Worm (Caenorhabditis elegans) whole organism, L4 larva: ENCODE measurements around the gene ugt-41.

Experiments used
- R02D3.7 ChIP-seq: fragments of 150-350 bp; sonication (generic microtip); optimal IDR thresholded peaks from 3 replicates; lab custom pipeline; 2014; ENCODE audit warnings: missing biosample characterization, missing genetic modification characterization
- T20F7.1 ChIP-seq: fragments of 200-800 bp; sonication (Bioruptor generic); optimal IDR thresholded peaks from 2 replicates; lab custom pipeline; 2018; ENCODE audit warnings: mild to moderate bottlenecking, missing genetic modification characterization, missing compliant biosample characterization
- Y105C5A.15 ChIP-seq: fragments of 200-800 bp; sonication (Bioruptor generic); IDR thresholded peaks from 2 replicates; pipeline ENCODE4 v1.3.6; 2022; ENCODE audit warnings: missing genetic modification characterization, missing compliant biosample characterization
- Y75B8A.6 ChIP-seq: fragments of 200-800 bp; sonication (Bioruptor generic); IDR thresholded peaks from 2 replicates; pipeline ENCODE4 v1.3.6; 2022; ENCODE audit warnings: missing genetic modification reagents, missing genetic modification characterization, missing compliant biosample characterization
- ZK337.2 ChIP-seq: fragments of 200-800 bp; sonication (Bioruptor generic); IDR thresholded peaks from 2 replicates; pipeline ENCODE4 v1.3.6; 2022; ENCODE audit warnings: missing genetic modification reagents, missing genetic modification characterization, missing compliant biosample characterization
- aha-1 ChIP-seq: fragments of 150-350 bp; peaks from one replicate; lab custom pipeline; 2014; ENCODE audit warnings: missing biosample characterization, missing genetic modification characterization
- ama-1 ChIP-seq: fragments of 150-350 bp; optimal IDR thresholded peaks from 2 replicates; lab custom pipeline; 2014; ENCODE audit warnings: inconsistent platforms, mixed read lengths
- attf-4 ChIP-seq: sonication (generic microtip); optimal IDR thresholded peaks from 3 replicates; lab custom pipeline; 2017; ENCODE audit warnings: missing biosample characterization, missing genetic modification characterization
- ceh-44 ChIP-seq: fragments of 200-800 bp; sonication (Bioruptor generic); IDR thresholded peaks from 2 replicates; pipeline ENCODE4 v1.3.6; 2022; ENCODE audit warnings: missing genetic modification reagents, missing genetic modification characterization, missing compliant biosample characterization
- ces-1 ChIP-seq: fragments of 150-350 bp; sonication (generic microtip); optimal IDR thresholded peaks from 4 replicates; lab custom pipeline; 2014; ENCODE audit warnings: missing biosample characterization, missing genetic modification reagents, missing genetic modification characterization
- dpl-1 ChIP-seq: fragments of 150-350 bp; optimal IDR thresholded peaks from 2 replicates; lab custom pipeline; 2014; ENCODE audit warnings: missing biosample characterization, missing genetic modification reagents, missing genetic modification characterization
- egl-43 ChIP-seq: fragments of 200-800 bp; sonication (Bioruptor generic); IDR thresholded peaks from 2 replicates; pipeline ENCODE4 v1.3.6; 2022; ENCODE audit warnings: missing genetic modification reagents, missing genetic modification characterization, missing compliant biosample characterization
- fkh-10 ChIP-seq: fragments of 150-350 bp; optimal IDR thresholded peaks from 2 replicates; lab custom pipeline; 2014; ENCODE audit warnings: missing biosample characterization, missing genetic modification reagents, missing genetic modification characterization
- gei-8 ChIP-seq: fragments of 200-800 bp; sonication (Bioruptor generic); optimal IDR thresholded peaks from 2 replicates; lab custom pipeline; 2018; ENCODE audit warnings: mild to moderate bottlenecking, missing genetic modification characterization, missing compliant biosample characterization
- hif-1 ChIP-seq, 2 experiments: sonication (generic microtip); optimal IDR thresholded peaks; 2 replicates each; lab custom pipeline; 2016 to 2017; ENCODE audit warnings: missing compliant biosample characterization in 2 of 2, missing genetic modification characterization in 2 of 2, missing genetic modification reagents in 2 of 2, missing genotype in 2 of 2, mild to moderate bottlenecking in 1 of 2
- hlh-30 ChIP-seq: sonication (generic microtip); optimal IDR thresholded peaks from 2 replicates; lab custom pipeline; 2017; ENCODE audit warnings: antibody characterized with exemption, mild to moderate bottlenecking, missing genetic modification characterization, missing compliant biosample characterization; ENCODE audit not compliant: insufficient read depth
- hmg-1.1 ChIP-seq: fragments of 200-800 bp; sonication (Bioruptor generic); IDR thresholded peaks from 2 replicates; pipeline ENCODE4 v1.3.6; 2022; ENCODE audit warnings: missing genetic modification reagents, missing genetic modification characterization, missing compliant biosample characterization
- lin-1 ChIP-seq: fragments of 200-800 bp; sonication (Bioruptor generic); IDR thresholded peaks from 2 replicates; pipeline ENCODE4 v1.3.6; 2022; ENCODE audit warnings: missing genetic modification reagents, missing genetic modification characterization, missing compliant biosample characterization
- lin-13 ChIP-seq: fragments of 150-350 bp; optimal IDR thresholded peaks from 2 replicates; lab custom pipeline; 2014; ENCODE audit warnings: missing biosample characterization, missing genetic modification reagents, missing genetic modification characterization
- lsy-2 ChIP-seq, 2 experiments: fragments of 150-350 bp in 1 of 2; sonication (generic microtip) in 1 of 2; optimal IDR thresholded peaks; 2 replicates each; lab custom pipeline; 2014 to 2017; ENCODE audit warnings: missing biosample characterization in 2 of 2, missing genetic modification characterization in 2 of 2
- mdt-29 ChIP-seq: fragments of 200-800 bp; sonication (Bioruptor generic); IDR thresholded peaks from 2 replicates; pipeline ENCODE4 v1.3.6; 2022; ENCODE audit warnings: missing genetic modification reagents, missing genetic modification characterization, missing compliant biosample characterization
- mes-2 ChIP-seq: sonication (generic microtip); optimal IDR thresholded peaks from 2 replicates; lab custom pipeline; 2016; ENCODE audit warnings: missing genotype, mild to moderate bottlenecking, missing genetic modification characterization, missing compliant biosample characterization; ENCODE audit not compliant: poor library complexity, severe bottlenecking
- nhr-102 ChIP-seq: sonication (generic microtip); optimal IDR thresholded peaks from 2 replicates; lab custom pipeline; 2016; ENCODE audit warnings: mild to moderate bottlenecking, missing genetic modification characterization, moderate library complexity, missing compliant biosample characterization
- nhr-11 ChIP-seq: fragments of 150-350 bp; optimal IDR thresholded peaks from 2 replicates; lab custom pipeline; 2014; ENCODE audit warnings: missing biosample characterization, missing genetic modification characterization
- nhr-111 ChIP-seq: fragments of 200-800 bp; sonication (Bioruptor generic); optimal IDR thresholded peaks from 2 replicates; lab custom pipeline; 2018; ENCODE audit warnings: mild to moderate bottlenecking, missing genetic modification characterization, missing compliant biosample characterization
- nhr-237 ChIP-seq: sonication (generic microtip); optimal IDR thresholded peaks from 2 replicates; lab custom pipeline; 2017; ENCODE audit warnings: missing biosample characterization, missing genetic modification characterization
- nhr-25 ChIP-seq: sonication (generic microtip); optimal IDR thresholded peaks from 2 replicates; lab custom pipeline; 2017; ENCODE audit warnings: missing genetic modification characterization, mild to moderate bottlenecking, missing compliant biosample characterization, antibody characterized with exemption, moderate library complexity, borderline replicate concordance; ENCODE audit not compliant: insufficient read depth
- nhr-28 ChIP-seq: fragments of 150-350 bp; optimal IDR thresholded peaks from 2 replicates; lab custom pipeline; 2014; ENCODE audit warnings: missing biosample characterization, missing genetic modification characterization
- nhr-42 ChIP-seq: fragments of 200-800 bp; sonication (Bioruptor generic); IDR thresholded peaks from 2 replicates; pipeline ENCODE4 v1.3.6; 2022; ENCODE audit warnings: missing genetic modification characterization, missing compliant biosample characterization
- nhr-76 ChIP-seq: fragments of 150-350 bp; optimal IDR thresholded peaks from 2 replicates; lab custom pipeline; 2014; ENCODE audit warnings: missing biosample characterization, missing genetic modification characterization
- nhr-77 ChIP-seq: fragments of 150-350 bp; optimal IDR thresholded peaks from 2 replicates; lab custom pipeline; 2014; ENCODE audit warnings: missing biosample characterization, missing genetic modification characterization
- saeg-2 ChIP-seq: fragments of 200-800 bp; sonication (Bioruptor generic); IDR thresholded peaks from 2 replicates; pipeline ENCODE4 v1.3.6; 2022; ENCODE audit warnings: missing genetic modification reagents, missing genetic modification characterization, missing compliant biosample characterization
- tag-97 ChIP-seq: fragments of 200-800 bp; sonication (Bioruptor generic); IDR thresholded peaks from 2 replicates; pipeline ENCODE4 v1.3.6; 2022; ENCODE audit warnings: missing genetic modification characterization, missing compliant biosample characterization
- unc-62 ChIP-seq, 3 experiments: fragments of 150-350 bp in 1 of 3; sonication (generic microtip); optimal IDR thresholded peaks in 2 of 3; peaks in 1 of 3; 1 replicate in 1 of 3; 2 replicates in 2 of 3; lab custom pipeline; 2014 to 2017; ENCODE audit warnings: missing biosample characterization in 3 of 3, missing genetic modification characterization in 3 of 3, missing genetic modification reagents in 3 of 3, missing genotype in 1 of 3
- zag-1 ChIP-seq: fragments of 150-350 bp; optimal IDR thresholded peaks from 2 replicates; lab custom pipeline; 2014; ENCODE audit warnings: missing biosample characterization, missing genetic modification characterization

The ugt-41 gene

DNA sequence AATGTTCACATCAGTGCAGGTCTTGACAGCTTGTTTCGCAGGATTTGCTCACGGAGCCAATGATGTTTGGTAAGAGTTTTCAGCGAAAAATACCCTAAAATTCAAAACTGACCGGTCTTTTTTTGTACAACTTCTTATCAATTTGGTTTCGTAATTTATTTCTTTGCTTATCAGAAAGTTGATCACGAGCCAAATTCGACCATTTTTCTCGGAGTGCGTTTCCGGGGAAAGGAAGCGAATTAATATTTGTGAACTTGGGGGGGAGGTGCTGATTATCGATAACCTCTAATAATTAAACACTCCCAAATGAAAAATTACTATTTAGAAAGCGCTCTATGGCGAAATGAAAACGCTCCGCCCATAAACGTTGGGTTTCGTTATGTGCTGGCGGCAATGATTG lies 23.2 kb upstream of the ugt-41 start (continued):
- TF ChIP-seq unc-62 (GFP tag; optimal IDR thresholded peaks at IDR 0.05 in 1 of 2; lab: Kevin White, UChicago) (no peak), unc-62 (tag; optimal IDR thresholded peaks at IDR 0.05; lab: Kevin White, UChicago) (no peak), nhr-237 (no peak), T20F7.1 (no peak), lsy-2 (tag; optimal IDR thresholded peaks at IDR 0.05; lab: Kevin White, UChicago) (no peak), nhr-77 (tag; lab: Kevin White, UChicago) (peak; percentile 49), lin-13 (GFP tag; lab: Kevin White, UChicago) (no peak), Y75B8A.6 (no peak), attf-4 (tag; lab: Kevin White, UChicago) (no peak), ceh-44 (GFP tag; lab: Robert Waterston, UW) (no peak), tag-97 (no peak), fkh-10 (no peak), zag-1 (tag; lab: Kevin White, UChicago) (no peak), lin-1 (GFP tag; lab: Robert Waterston, UW) (peak; percentile 75; the same call in 1 of the 2 replicates)
- TF ChIP-seq, all 104 proteins: peak for 8

ce11 chrV:7184549-7184948 lies 21.2 kb upstream of the ugt-41 start, which contains the start of gene pitr-5:
pitr-5 (plus strand) TSS chrV:7184849.
- TF ChIP-seq aha-1 (tag; lab: Kevin White, UChicago) (no peak), mdt-29 (no peak), nhr-42 (no peak), hlh-30 (tag; lab: Kevin White, UChicago) (no peak), nhr-11 (tag; lab: Kevin White, UChicago) (no peak), ZK337.2 (no peak), ceh-44 (GFP tag; lab: Robert Waterston, UW) (no peak), lin-1 (GFP tag; lab: Robert Waterston, UW) (no peak), saeg-2 (GFP tag; lab: Robert Waterston, UW) (no peak), nhr-25 (no peak), nhr-111 (no peak), nhr-102 (tag; lab: Kevin White, UChicago) (no peak), Y105C5A.15 (GFP tag; lab: Robert Waterston, UW) (no peak), egl-43 (GFP tag; lab: Robert Waterston, UW) (no peak), hmg-1.1 (GFP tag; lab: Robert Waterston, UW) (no peak)

DNA sequence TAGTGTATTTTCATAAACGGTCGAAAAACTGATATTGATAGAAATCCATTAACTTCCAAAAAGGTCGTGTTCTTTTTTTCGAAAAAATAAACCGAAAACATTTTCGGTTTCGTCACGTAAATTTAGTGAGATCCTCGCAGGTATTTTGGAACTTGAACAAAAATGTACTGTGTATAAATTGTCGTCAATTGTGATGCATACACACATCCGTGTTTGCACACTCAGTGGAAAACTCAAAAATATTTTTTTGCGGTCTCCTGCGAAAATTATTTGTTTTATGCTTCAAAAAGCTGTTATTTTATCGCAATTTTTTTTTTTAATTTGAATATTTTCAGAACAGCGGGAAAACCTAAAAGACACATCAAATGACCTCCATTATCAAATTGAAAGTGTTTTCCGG lies 15.4 kb upstream of the ugt-41 start, which contains the start of gene cpsf-2:
Gene cpsf-2 (plus strand): TSS at position 330 of the 400 bp plus-strand sequence.
- no peak for TF ChIP-seq lin-1 (GFP tag; lab: Robert Waterston, UW)
- TF ChIP-seq ama-1 (lab: Kevin White, UChicago), result no peak
- peak; percentile 72 for TF ChIP-seq aha-1 (tag; lab: Kevin White, UChicago)
- peak; percentile 47 for TF ChIP-seq mes-2
- peak; percentile 1 for TF ChIP-seq dpl-1 (GFP tag; lab: Kevin White, UChicago)

ce11 chrV:7175201-7175600 lies 11.8 kb upstream of the ugt-41 start, which contains the start of gene lgc-39:
lgc-39 (plus strand) TSS chrV:7175501.
- TF ChIP-seq dpl-1 (GFP tag; lab: Kevin White, UChicago) (no peak), hif-1 (tag; optimal IDR thresholded peaks at IDR 0.05; lab: Kevin White, UChicago) (no peak), ZK337.2 (no peak), gei-8 (GFP tag; lab: Kevin White, UChicago) (no peak), R02D3.7 (no peak), nhr-42 (no peak)

DNA sequence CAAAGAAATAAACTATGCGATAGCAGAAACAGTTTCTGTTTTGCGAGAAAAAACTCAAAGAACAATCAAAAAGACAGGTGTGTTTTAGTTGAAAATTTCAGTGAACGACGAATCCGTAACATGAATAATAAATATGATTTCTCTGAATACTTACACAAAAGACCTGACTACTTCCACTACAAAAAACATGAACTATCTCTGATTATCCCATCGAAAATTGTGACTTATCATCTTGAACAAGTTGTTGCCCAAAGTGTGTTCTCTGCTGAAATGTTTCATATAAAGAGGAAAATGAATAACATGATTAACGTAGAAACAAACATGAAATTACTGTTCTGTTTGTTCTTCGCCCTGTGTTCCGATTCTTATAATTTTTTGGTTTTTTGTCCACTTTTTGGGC lies 3.3 kb upstream of the ugt-41 start, which contains the start of gene ugt-36:
Gene ugt-36 (plus strand): TSS at position 301 of the 400 bp plus-strand sequence.
- TF ChIP-seq nhr-28 (tag; lab: Kevin White, UChicago), result peak; percentile 16
- no peak for TF ChIP-seq nhr-76 (tag; lab: Kevin White, UChicago)
- TF ChIP-seq ces-1 (GFP tag; lab: Kevin White, UChicago), result no peak
